Worm (Caenorhabditis elegans): Measurements from ENCODE around the gene fbxc-52.

The fbxc-52 gene

ce11 chrII:3739647-3740046 is 22.6 kb downstream of the fbxc-52 start, which contains the start of gene F12E12.2:
F12E12.2 (plus strand) TSS chrII:3739947.
- TF ChIP-seq F49E8.2 (tag; optimal IDR thresholded peaks at IDR 0.05; ENCODE audit: insufficient read depth) (no peak), bed-2 (GFP tag; IDR thresholded peaks at IDR 0.05) (no peak), lsy-27 (tag; optimal IDR thresholded peaks at IDR 0.05; ENCODE audit: borderline replicate concordance, insufficient read depth) (no peak), hmg-20 (GFP tag; IDR thresholded peaks at IDR 0.05) (no peak), madf-8 (GFP tag; conservative IDR thresholded peaks at IDR 0.05) (no peak), ztf-18 (tag; optimal IDR thresholded peaks at IDR 0.05) (no peak), attf-3 (GFP tag; conservative IDR thresholded peaks at IDR 0.05) (no peak), nhr-179 (tag; optimal IDR thresholded peaks at IDR 0.05) (no peak), hlh-26 (GFP tag; conservative IDR thresholded peaks at IDR 0.05) (no peak), lin-35 (GFP tag; optimal IDR thresholded peaks at IDR 0.05) (no peak), lin-40 (tag; optimal IDR thresholded peaks at IDR 0.05) (no peak)

ce11 chrII:3741584-3741983 is 24.5 kb downstream of the fbxc-52 start, which contains the start of gene F12E12.1:
F12E12.1 (plus strand) TSS chrII:3741884.
- TF ChIP-seq pbrm-1 (GFP tag; IDR thresholded peaks at IDR 0.05) (no peak), snpc-1.3 (tag; optimal IDR thresholded peaks at IDR 0.05; ENCODE audit: insufficient read depth) (no peak)

- TF ChIP-seq hsf-1 (GFP tag; IDR thresholded peaks at IDR 0.05) (no peak), bed-2 (GFP tag; IDR thresholded peaks at IDR 0.05) (no peak), lin-35 (GFP tag; optimal IDR thresholded peaks at IDR 0.05) (no peak), xnd-1 (tag; optimal IDR thresholded peaks at IDR 0.05) (no peak), ekl-4 (GFP tag; IDR thresholded peaks at IDR 0.05) (no peak), D2030.7 (GFP tag; IDR thresholded peaks at IDR 0.05) (no peak), egrh-3 (GFP tag; IDR thresholded peaks at IDR 0.05) (no peak), tbp1 (GFP tag; optimal IDR thresholded peaks at IDR 0.05) (peak; percentile 29), nhr-80 (tag; optimal IDR thresholded peaks at IDR 0.05) (peak; percentile 58), lsy-27 (tag; optimal IDR thresholded peaks at IDR 0.05; ENCODE audit: borderline replicate concordance, insufficient read depth) (no peak), Y95B8A.8 (GFP tag; IDR thresholded peaks at IDR 0.05) (no peak), snpc-3.4 (tag; optimal IDR thresholded peaks at IDR 0.05) (no peak), dox-1 (GFP tag; IDR thresholded peaks at IDR 0.05) (0 out of 2 replicates have a peak, but pooled peaks have one; percentile 11), F39B2.1 (GFP tag; IDR thresholded peaks at IDR 0.05) (no peak), snpc-1.1 (tag; optimal IDR thresholded peaks at IDR 0.05; ENCODE audit: insufficient read depth) (no peak), let-526 (GFP tag; IDR thresholded peaks at IDR 0.05) (no peak), K12H6.12 (tag; optimal IDR thresholded peaks at IDR 0.05) (no peak), zfh-2 (GFP tag; conservative IDR thresholded peaks at IDR 0.05) (no peak), ets-4 (GFP tag; optimal IDR thresholded peaks at IDR 0.05) (no peak)
These were observed 26.7 kb downstream of the fbxc-52 start, which contains the start of gene nta-1 for ce11 chrII:3743684-3744200. nta-1 (minus strand) TSS chrII:3743814.

ce11 chrII:3747405-3747804 is 30.3 kb downstream of the fbxc-52 start, which contains the start of gene fbxb-92:
fbxb-92 (minus strand) TSS chrII:3747505.
- TF ChIP-seq Y53F4B.3 (GFP tag; IDR thresholded peaks at IDR 0.05): no peak
- TF ChIP-seq K12H6.12 (tag; optimal IDR thresholded peaks at IDR 0.05): no peak
- TF ChIP-seq ztf-18 (tag; optimal IDR thresholded peaks at IDR 0.05): no peak
- TF ChIP-seq repo-1 (tag; optimal IDR thresholded peaks at IDR 0.05): no peak
- TF ChIP-seq hlh-26 (GFP tag; conservative IDR thresholded peaks at IDR 0.05): no peak
- TF ChIP-seq hmg-1.2 (GFP tag; IDR thresholded peaks at IDR 0.05): no peak
- no peak for TF ChIP-seq ceh-91 (GFP tag; IDR thresholded peaks at IDR 0.05)
- no peak for TF ChIP-seq F49E8.2 (tag; optimal IDR thresholded peaks at IDR 0.05; ENCODE audit: insufficient read depth)
- no peak for TF ChIP-seq rcor-1 (GFP tag; IDR thresholded peaks at IDR 0.05)
- no peak for TF ChIP-seq bed-2 (GFP tag; IDR thresholded peaks at IDR 0.05)
- no peak for TF ChIP-seq ekl-4 (GFP tag; IDR thresholded peaks at IDR 0.05)
- no peak for TF ChIP-seq F52B5.7 (tag; optimal IDR thresholded peaks at IDR 0.05)
- no peak for TF ChIP-seq egrh-3 (GFP tag; IDR thresholded peaks at IDR 0.05)
- no peak for TF ChIP-seq B0261.1 (tag; optimal IDR thresholded peaks at IDR 0.05)
- TF ChIP-seq madf-3 (GFP tag; IDR thresholded peaks at IDR 0.05): no peak
- no peak for TF ChIP-seq Y95B8A.8 (GFP tag; IDR thresholded peaks at IDR 0.05)
- no peak for TF ChIP-seq lin-26 (GFP tag; IDR thresholded peaks at IDR 0.05)
- no peak for TF ChIP-seq B0336.3 (GFP tag; IDR thresholded peaks at IDR 0.05)

All from whole organism, young adult.